Fruit fly (Drosophila melanogaster) Kc167 (cell line): ENCODE measurements around the gene CG11920.
A peak's percentile ranks its signal among the peaks of the same experiment; 100 is the strongest.

Experiments
- Myc ChIP-seq: fragments of >200 bp; optimal IDR thresholded peaks from 2 replicates; lab custom pipeline; 2017; ENCODE audit warnings: missing external identifiers
- Sin3A ChIP-seq: fragments of >200 bp; optimal IDR thresholded peaks from 2 replicates; lab custom pipeline; 2018; ENCODE audit warnings: missing external identifiers
- h ChIP-seq: fragments of >200 bp; optimal IDR thresholded peaks from 3 replicates; lab custom pipeline; 2018; ENCODE audit warnings: missing external identifiers
- insv ChIP-seq: fragments of >200 bp; optimal IDR thresholded peaks from 3 replicates; lab custom pipeline; 2018; ENCODE audit warnings: missing external identifiers
- psq ChIP-seq: fragments of >200 bp; optimal IDR thresholded peaks from 2 replicates; lab custom pipeline; 2017; ENCODE audit warnings: missing external identifiers
- ttk ChIP-seq: sonication (Bioruptor generic); optimal IDR thresholded peaks from 2 replicates; lab custom pipeline; 2017; ENCODE audit warnings: missing external identifiers

DNA sequence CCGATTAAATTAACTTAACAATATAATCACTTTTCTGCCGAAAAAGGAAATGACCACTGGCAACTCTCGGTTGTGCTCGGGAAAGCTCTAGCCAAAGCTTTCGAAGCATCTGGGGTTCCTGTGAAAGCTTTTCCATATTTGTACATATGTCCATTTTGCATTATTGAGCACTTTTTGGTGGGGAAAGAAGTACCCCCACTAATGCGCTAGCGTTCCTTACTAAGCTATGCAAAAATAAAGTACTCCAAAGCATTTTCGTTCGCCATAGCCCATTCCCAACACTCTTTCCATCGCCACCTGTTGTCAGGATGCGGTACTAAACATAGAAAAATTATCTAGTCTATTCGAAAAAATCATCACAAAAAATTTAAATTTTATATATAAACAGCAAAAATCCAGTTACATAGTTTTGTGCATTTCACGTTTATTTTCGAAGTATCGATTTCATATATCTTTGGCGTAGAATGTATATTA is 37.8 kb downstream of the CG11920 start, which contains the start of gene Nepl16:
- TF ChIP-seq h (lab: Kevin White, UChicago) (peak; percentile 80), Sin3A (lab: Kevin White, UChicago) (no peak), ttk (no peak), insv (lab: Kevin White, UChicago) (no peak), psq (lab: Kevin White, UChicago) (no peak), Myc (lab: Kevin White, UChicago) (no peak)
